Worm (Caenorhabditis elegans) whole organism, midembryonic: ENCODE measurements around the gene rars-1.

Source experiments
- T22C8.4 ChIP-seq: fragments of 200-800 bp; sonication (Bioruptor generic); IDR thresholded peaks from 2 replicates; pipeline ENCODE4 v1.3.6; 2022; ENCODE audit warnings: missing genetic modification characterization, missing compliant biosample characterization
- cog-1 ChIP-seq: sonication (generic microtip); optimal IDR thresholded peaks from 2 replicates; lab custom pipeline; 2016; ENCODE audit warnings: missing genetic modification characterization, missing compliant biosample characterization
- klf-2 ChIP-seq: fragments of 200-800 bp; sonication (Bioruptor generic); conservative IDR thresholded peaks from 2 replicates; pipeline ENCODE4 v1.3.6; 2022; ENCODE audit warnings: missing genetic modification reagents, missing genetic modification characterization, missing compliant biosample characterization
- med-1 ChIP-seq: sonication (generic microtip); optimal IDR thresholded peaks from 2 replicates; lab custom pipeline; 2017; ENCODE audit warnings: missing genetic modification characterization, mild to moderate bottlenecking, missing compliant biosample characterization, antibody characterized with exemption, missing genetic modification reagents; ENCODE audit not compliant: insufficient read depth
- ref-1 ChIP-seq: fragments of 200-800 bp; sonication (Bioruptor generic); conservative IDR thresholded peaks from 2 replicates; pipeline ENCODE4 v1.3.6; 2022; ENCODE audit warnings: missing genetic modification reagents, missing genetic modification characterization, missing compliant biosample characterization
- tab-1 ChIP-seq: fragments of 200-800 bp; sonication (Bioruptor generic); IDR thresholded peaks from 2 replicates; pipeline ENCODE4 v1.3.6; 2022; ENCODE audit warnings: missing genetic modification characterization, missing compliant biosample characterization
- ztf-23 ChIP-seq: fragments of 200-800 bp; sonication (Bioruptor generic); IDR thresholded peaks from 2 replicates; pipeline ENCODE4 v1.3.6; 2022; ENCODE audit warnings: missing genetic modification reagents, missing genetic modification characterization, missing compliant biosample characterization
- ztf-29 ChIP-seq: fragments of 200-800 bp; sonication (Bioruptor generic); IDR thresholded peaks from 2 replicates; pipeline ENCODE4 v1.3.6; 2022; ENCODE audit warnings: missing genetic modification reagents, missing genetic modification characterization, missing compliant biosample characterization

DNA sequence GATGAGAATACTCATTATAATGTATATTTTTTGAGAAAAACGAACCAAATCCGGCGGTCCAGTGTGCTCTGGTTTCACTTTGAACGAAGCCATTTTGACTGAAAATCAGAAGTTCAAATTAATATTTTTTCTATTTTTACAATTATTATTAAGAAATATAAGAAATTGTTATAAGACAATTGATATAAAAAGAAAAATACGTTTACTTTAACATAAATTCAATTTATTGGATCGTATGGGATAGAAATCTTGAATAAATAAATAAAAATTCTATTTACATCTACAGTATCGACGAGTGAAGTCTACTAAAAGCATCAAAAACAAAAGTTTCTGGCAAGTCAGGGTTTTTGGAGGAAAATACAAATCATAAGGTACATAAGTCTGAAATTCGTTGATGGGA lies 43.2 kb upstream of the rars-1 start, which contains the start of gene C27F2.4:
- TF ChIP-seq ztf-23 (GFP tag; lab: Robert Waterston, UW), result no peak
- TF ChIP-seq ztf-29, result no peak
- no peak for TF ChIP-seq klf-2 (GFP tag; lab: Robert Waterston, UW)
- TF ChIP-seq T22C8.4 (GFP tag; lab: Robert Waterston, UW), result no peak
- no peak for TF ChIP-seq med-1 (GFP tag; lab: Kevin White, UChicago)
- TF ChIP-seq tab-1 (GFP tag; lab: Robert Waterston, UW), result no peak
- no peak for TF ChIP-seq cog-1 (tag; lab: Kevin White, UChicago)
- TF ChIP-seq ref-1 (GFP tag; lab: Robert Waterston, UW), result no peak
